Worm (Caenorhabditis elegans) whole organism, L4 larva: ENCODE results near the gene hlh-26.

ENCODE experiments used
- Y105C5A.15 ChIP-seq: fragments of 200-800 bp; sonication (Bioruptor generic); IDR thresholded peaks from 2 replicates; pipeline ENCODE4 v1.3.6; 2022; ENCODE audit warnings: missing genetic modification characterization, missing compliant biosample characterization
- ama-1 ChIP-seq: fragments of 150-350 bp; optimal IDR thresholded peaks from 2 replicates; lab custom pipeline; 2014; ENCODE audit warnings: inconsistent platforms, mixed read lengths
- attf-4 ChIP-seq: sonication (generic microtip); optimal IDR thresholded peaks from 3 replicates; lab custom pipeline; 2017; ENCODE audit warnings: missing biosample characterization, missing genetic modification characterization
- ces-1 ChIP-seq: fragments of 150-350 bp; sonication (generic microtip); optimal IDR thresholded peaks from 4 replicates; lab custom pipeline; 2014; ENCODE audit warnings: missing biosample characterization, missing genetic modification reagents, missing genetic modification characterization
- fos-1 ChIP-seq: fragments of 150-350 bp; optimal IDR thresholded peaks from 2 replicates; lab custom pipeline; 2014; ENCODE audit warnings: missing biosample characterization, missing genetic modification characterization
- hlh-30 ChIP-seq: sonication (generic microtip); optimal IDR thresholded peaks from 2 replicates; lab custom pipeline; 2017; ENCODE audit warnings: antibody characterized with exemption, mild to moderate bottlenecking, missing genetic modification characterization, missing compliant biosample characterization; ENCODE audit not compliant: insufficient read depth
- jun-1 ChIP-seq: fragments of 150-350 bp; optimal IDR thresholded peaks from 2 replicates; lab custom pipeline; 2014; ENCODE audit warnings: missing biosample characterization, missing genetic modification reagents, missing genetic modification characterization
- lin-15B ChIP-seq: fragments of 150-350 bp; sonication (generic microtip); optimal IDR thresholded peaks from 3 replicates; lab custom pipeline; 2014; ENCODE audit warnings: missing biosample characterization, missing genetic modification characterization
- nhr-11 ChIP-seq: fragments of 150-350 bp; optimal IDR thresholded peaks from 2 replicates; lab custom pipeline; 2014; ENCODE audit warnings: missing biosample characterization, missing genetic modification characterization
- nhr-25 ChIP-seq: sonication (generic microtip); optimal IDR thresholded peaks from 2 replicates; lab custom pipeline; 2017; ENCODE audit warnings: missing genetic modification characterization, mild to moderate bottlenecking, missing compliant biosample characterization, antibody characterized with exemption, moderate library complexity, borderline replicate concordance; ENCODE audit not compliant: insufficient read depth
- snpc-1.2 ChIP-seq: fragments of 200-800 bp; sonication (Bioruptor generic); IDR thresholded peaks from 2 replicates; pipeline ENCODE4 v1.3.6; 2022; ENCODE audit warnings: missing genetic modification reagents, missing genetic modification characterization, missing compliant biosample characterization
- unc-39 ChIP-seq: sonication (generic microtip); optimal IDR thresholded peaks from 2 replicates; lab custom pipeline; 2017; ENCODE audit warnings: missing biosample characterization, missing genetic modification characterization
- ztf-11 ChIP-seq: fragments of 150-350 bp; optimal IDR thresholded peaks from 2 replicates; lab custom pipeline; 2014; ENCODE audit warnings: missing biosample characterization, missing genetic modification characterization

- TF ChIP-seq fos-1 (tag; lab: Kevin White, UChicago), result no peak
- no peak for TF ChIP-seq ama-1 (lab: Kevin White, UChicago)
- no peak for TF ChIP-seq ztf-11 (tag; lab: Kevin White, UChicago)
- TF ChIP-seq snpc-1.2 (GFP tag; lab: Robert Waterston, UW), result no peak
- no peak for TF ChIP-seq nhr-11 (tag; lab: Kevin White, UChicago)
- no peak for TF ChIP-seq Y105C5A.15
- TF ChIP-seq attf-4, result no peak
- no peak for TF ChIP-seq hlh-30 (tag; lab: Kevin White, UChicago)
- no peak for TF ChIP-seq ces-1
- TF ChIP-seq lin-15B (tag; lab: Kevin White, UChicago), result no peak
- no peak for TF ChIP-seq jun-1 (tag; lab: Kevin White, UChicago)
- TF ChIP-seq unc-39 (tag; lab: Kevin White, UChicago), result no peak
- TF ChIP-seq nhr-25 (tag; lab: Kevin White, UChicago), result no peak
Measured at ce11 chrII:5578714-5579113, 45.2 kb upstream of the hlh-26 start.
